Fruit fly (Drosophila melanogaster) whole organism, embryonic: ENCODE data around the gene CG5861.

Source experiments
- Atf-2 ChIP-seq: fragments of 200-800 bp; sonication (Bioruptor generic); optimal IDR thresholded peaks from 2 replicates; lab custom pipeline; 2016; ENCODE audit warnings: missing biosample characterization, missing genetic modification characterization
- Bgb ChIP-seq: fragments of 200-800 bp; sonication (Bioruptor generic); IDR thresholded peaks from 2 replicates; pipeline ENCODE4 v1.3.6; 2022; ENCODE audit warnings: missing biosample characterization, missing genetic modification characterization; ENCODE audit not compliant: partially characterized antibody
- CG10565 ChIP-seq: fragments of 200-800 bp; sonication (Bioruptor generic); optimal IDR thresholded peaks from 3 replicates; lab custom pipeline; 2016; ENCODE audit warnings: missing biosample characterization, mild to moderate bottlenecking, missing genetic modification characterization
- CG12391 ChIP-seq: fragments of 200-800 bp; sonication (Bioruptor generic); optimal IDR thresholded peaks from 3 replicates; lab custom pipeline; 2018; ENCODE audit warnings: missing biosample characterization, mild to moderate bottlenecking, missing genetic modification characterization, moderate library complexity
- CG12659 ChIP-seq: fragments of 200-800 bp; sonication (Bioruptor generic); optimal IDR thresholded peaks from 3 replicates; lab custom pipeline; 2017; ENCODE audit warnings: mild to moderate bottlenecking, missing biosample characterization, missing genetic modification reagents, missing genetic modification characterization
- CG13424 ChIP-seq: fragments of 200-800 bp; sonication (Bioruptor generic); optimal IDR thresholded peaks from 2 replicates; lab custom pipeline; 2019; ENCODE audit warnings: missing biosample characterization, mild to moderate bottlenecking, missing genetic modification characterization, moderate library complexity
- CG14014 ChIP-seq: fragments of 200-800 bp; sonication (Bioruptor generic); IDR thresholded peaks from 2 replicates; pipeline ENCODE4 v1.3.6; 2022; ENCODE audit warnings: missing biosample characterization, missing genetic modification characterization
- CG14441 ChIP-seq: fragments of 200-800 bp; sonication (Bioruptor generic); IDR thresholded peaks from 2 replicates; pipeline ENCODE4 v1.3.6; 2022; ENCODE audit warnings: missing biosample characterization, missing genetic modification characterization
- CG15073 ChIP-seq: fragments of 200-800 bp; sonication (Bioruptor generic); optimal IDR thresholded peaks from 2 replicates; lab custom pipeline; 2016; ENCODE audit warnings: missing biosample characterization, missing genetic modification characterization
- CG15269 ChIP-seq: fragments of 200-800 bp; sonication (Bioruptor generic); optimal IDR thresholded peaks from 2 replicates; lab custom pipeline; 2018; ENCODE audit warnings: missing biosample characterization, mild to moderate bottlenecking, missing genetic modification characterization, moderate library complexity
- CG18011 ChIP-seq: fragments of 200-800 bp; sonication (Bioruptor generic); optimal IDR thresholded peaks from 2 replicates; lab custom pipeline; 2017; ENCODE audit warnings: missing biosample characterization, missing genetic modification characterization, mild to moderate bottlenecking, moderate library complexity, missing genotype
- CG18262 ChIP-seq: fragments of 200-800 bp; optimal IDR thresholded peaks from 3 replicates; lab custom pipeline; 2019; ENCODE audit warnings: missing biosample characterization, mild to moderate bottlenecking, missing genetic modification characterization, moderate library complexity
- CG2712 ChIP-seq: fragments of 200-800 bp; optimal IDR thresholded peaks from 3 replicates; lab custom pipeline; 2019; ENCODE audit warnings: missing biosample characterization, mild to moderate bottlenecking, missing genetic modification characterization, moderate library complexity
- CG3065 ChIP-seq: fragments of 200-800 bp; sonication (Bioruptor generic); optimal IDR thresholded peaks from 2 replicates; lab custom pipeline; 2016; ENCODE audit warnings: missing biosample characterization, missing genetic modification characterization
- CG3163 ChIP-seq: fragments of 200-800 bp; sonication (Bioruptor generic); optimal IDR thresholded peaks from 3 replicates; lab custom pipeline; 2016; ENCODE audit warnings: missing biosample characterization, missing genetic modification characterization
- CG32532 ChIP-seq: fragments of 200-800 bp; sonication (Bioruptor generic); IDR thresholded peaks from 2 replicates; pipeline ENCODE4 v1.3.6; 2022; ENCODE audit warnings: missing biosample characterization, missing genetic modification characterization
- CG4424 ChIP-seq: fragments of 200-800 bp; sonication (Bioruptor generic); optimal IDR thresholded peaks from 3 replicates; lab custom pipeline; 2016; ENCODE audit warnings: missing biosample characterization, missing genetic modification characterization
- CG5180 ChIP-seq: fragments of 200-800 bp; sonication (Bioruptor generic); optimal IDR thresholded peaks from 3 replicates; lab custom pipeline; 2017; ENCODE audit warnings: missing biosample characterization, missing genetic modification characterization, mild to moderate bottlenecking, moderate library complexity, missing genetic modification reagents
- CG6272 ChIP-seq: fragments of 200-800 bp; sonication (Bioruptor generic); IDR thresholded peaks from 2 replicates; pipeline ENCODE4 v1.3.6; 2022; ENCODE audit warnings: missing biosample characterization, missing genetic modification characterization
- CG6689 ChIP-seq: fragments of 200-800 bp; sonication (Bioruptor generic); IDR thresholded peaks from 2 replicates; pipeline ENCODE4 v1.3.6; 2022; ENCODE audit warnings: missing biosample characterization, missing genetic modification characterization
- CG7271 ChIP-seq: fragments of 200-800 bp; sonication (Bioruptor generic); optimal IDR thresholded peaks from 2 replicates; lab custom pipeline; 2018; ENCODE audit warnings: missing biosample characterization, mild to moderate bottlenecking, missing genetic modification characterization, moderate library complexity
- CG8478 ChIP-seq: fragments of >200 bp; optimal IDR thresholded peaks from 2 replicates; lab custom pipeline; 2018
- CG9215 ChIP-seq: fragments of 200-800 bp; sonication (Bioruptor generic); IDR thresholded peaks from 2 replicates; pipeline ENCODE4 v1.3.6; 2022; ENCODE audit warnings: missing biosample characterization, missing genetic modification characterization
- CG9727 ChIP-seq: fragments of 200-800 bp; sonication (Bioruptor generic); optimal IDR thresholded peaks from 3 replicates; lab custom pipeline; 2017; ENCODE audit warnings: missing biosample characterization, mild to moderate bottlenecking, missing genetic modification characterization
- CoRest ChIP-seq: fragments of 200-800 bp; sonication (Bioruptor generic); optimal IDR thresholded peaks from 3 replicates; lab custom pipeline; 2018; ENCODE audit warnings: missing biosample characterization, mild to moderate bottlenecking, missing genetic modification characterization, moderate library complexity
- Dref ChIP-seq: fragments of 200-800 bp; sonication (Bioruptor generic); IDR thresholded peaks from 2 replicates; pipeline ENCODE4 v1.3.6; 2022; ENCODE audit warnings: missing biosample characterization, missing genetic modification characterization
- E2f1 ChIP-seq: fragments of 200-800 bp; sonication (Bioruptor generic); IDR thresholded peaks from 2 replicates; pipeline ENCODE4 v1.3.6; 2022; ENCODE audit warnings: missing biosample characterization, missing genetic modification characterization
- Elba2 ChIP-seq: fragments of 200-800 bp; sonication (Bioruptor generic); optimal IDR thresholded peaks from 3 replicates; lab custom pipeline; 2016; ENCODE audit warnings: missing biosample characterization, missing genetic modification characterization
- Kr ChIP-seq: fragments of 200-800 bp; sonication (Bioruptor generic); optimal IDR thresholded peaks from 2 replicates; lab custom pipeline; 2017; ENCODE audit warnings: missing biosample characterization, mild to moderate bottlenecking, missing genetic modification characterization
- Nf-YA ChIP-seq: fragments of 200-800 bp; sonication (Bioruptor generic); IDR thresholded peaks from 2 replicates; pipeline ENCODE4 v1.3.6; 2022; ENCODE audit warnings: missing biosample characterization, missing genetic modification characterization
- Oli ChIP-seq: fragments of 200-800 bp; sonication (Bioruptor generic); optimal IDR thresholded peaks from 2 replicates; lab custom pipeline; 2018; ENCODE audit warnings: missing biosample characterization, mild to moderate bottlenecking, missing genetic modification characterization, moderate library complexity
- PHDP ChIP-seq: fragments of 200-800 bp; sonication (Bioruptor generic); optimal IDR thresholded peaks from 3 replicates; lab custom pipeline; 2018; ENCODE audit warnings: missing biosample characterization, mild to moderate bottlenecking, missing genetic modification characterization, moderate library complexity
- Scr ChIP-seq: fragments of 200-800 bp; sonication (Bioruptor generic); IDR thresholded peaks from 2 replicates; pipeline ENCODE4 v1.3.6; 2022; ENCODE audit warnings: missing biosample characterization, missing genetic modification characterization; ENCODE audit not compliant: partially characterized antibody
- ato ChIP-seq: fragments of 200-800 bp; sonication (Bioruptor generic); IDR thresholded peaks from 2 replicates; pipeline ENCODE4 v1.3.6; 2022; ENCODE audit warnings: missing biosample characterization, missing genetic modification characterization; ENCODE audit not compliant: partially characterized antibody
- az2 ChIP-seq: fragments of 200-800 bp; sonication (Bioruptor generic); optimal IDR thresholded peaks from 3 replicates; lab custom pipeline; 2016; ENCODE audit warnings: missing biosample characterization, missing genetic modification characterization
- cad ChIP-seq: fragments of >200 bp; optimal IDR thresholded peaks from 2 replicates; lab custom pipeline; 2017; ENCODE audit warnings: missing biosample characterization, missing genetic modification characterization
- crp ChIP-seq, 2 experiments: fragments of 200-800 bp; sonication (Bioruptor generic); optimal IDR thresholded peaks; 2 replicates in 1 of 2; 3 replicates in 1 of 2; lab custom pipeline; 2017; ENCODE audit warnings: missing biosample characterization in 2 of 2, missing genetic modification characterization in 2 of 2, mild to moderate bottlenecking in 1 of 2, moderate library complexity in 1 of 2
- cwo ChIP-seq: fragments of 200-800 bp; sonication (Bioruptor generic); optimal IDR thresholded peaks from 3 replicates; lab custom pipeline; 2017; ENCODE audit warnings: missing biosample characterization, missing genetic modification characterization, mild to moderate bottlenecking, moderate library complexity, missing genetic modification reagents
- danr ChIP-seq: fragments of 200-800 bp; sonication (Bioruptor generic); IDR thresholded peaks from 2 replicates; pipeline ENCODE4 v1.3.6; 2022; ENCODE audit warnings: missing biosample characterization, missing genetic modification characterization
- fd3F ChIP-seq: fragments of 200-800 bp; sonication (Bioruptor generic); optimal IDR thresholded peaks from 2 replicates; lab custom pipeline; 2018; ENCODE audit warnings: missing biosample characterization, mild to moderate bottlenecking, missing genetic modification characterization, moderate library complexity
- her ChIP-seq: fragments of 200-800 bp; sonication (Bioruptor generic); optimal IDR thresholded peaks from 2 replicates; lab custom pipeline; 2016; ENCODE audit warnings: missing biosample characterization, missing genetic modification characterization
- ind ChIP-seq: fragments of 200-800 bp; sonication (Bioruptor generic); optimal IDR thresholded peaks from 3 replicates; lab custom pipeline; 2016; ENCODE audit warnings: missing biosample characterization, missing genetic modification characterization
- oc ChIP-seq: fragments of 200-800 bp; sonication (Bioruptor generic); optimal IDR thresholded peaks from 2 replicates; lab custom pipeline; 2018; ENCODE audit warnings: missing biosample characterization, mild to moderate bottlenecking, missing genetic modification characterization, moderate library complexity
- pum ChIP-seq: fragments of 200-800 bp; sonication (Bioruptor generic); optimal IDR thresholded peaks from 2 replicates; lab custom pipeline; 2016; ENCODE audit warnings: missing biosample characterization, missing genetic modification characterization
- slou ChIP-seq: fragments of 200-800 bp; sonication (Bioruptor generic); optimal IDR thresholded peaks from 3 replicates; lab custom pipeline; 2016; ENCODE audit warnings: missing biosample characterization, missing genetic modification characterization
- sqz ChIP-seq: fragments of 200-800 bp; sonication (Bioruptor generic); optimal IDR thresholded peaks from 3 replicates; lab custom pipeline; 2018; ENCODE audit warnings: missing biosample characterization, mild to moderate bottlenecking, missing genetic modification characterization
- ssp ChIP-seq: fragments of 200-800 bp; sonication (Bioruptor generic); IDR thresholded peaks from 2 replicates; pipeline ENCODE4 v1.3.6; 2022; ENCODE audit warnings: missing biosample characterization, missing genetic modification characterization
- tll ChIP-seq, 2 experiments: fragments of 200-800 bp in 1 of 2; fragments of >200 bp in 1 of 2; sonication (Bioruptor generic) in 1 of 2; optimal IDR thresholded peaks; 2 replicates each; lab custom pipeline; 2017 to 2019; ENCODE audit warnings: missing biosample characterization in 2 of 2, missing genetic modification characterization in 2 of 2, mild to moderate bottlenecking in 1 of 2, moderate library complexity in 1 of 2
- wek ChIP-seq: fragments of 200-800 bp; sonication (Bioruptor generic); optimal IDR thresholded peaks from 3 replicates; lab custom pipeline; 2018; ENCODE audit warnings: missing biosample characterization, mild to moderate bottlenecking, missing genetic modification characterization, moderate library complexity
- zen ChIP-seq: fragments of 200-800 bp; sonication (Bioruptor generic); optimal IDR thresholded peaks from 3 replicates; lab custom pipeline; 2018; ENCODE audit warnings: missing biosample characterization, mild to moderate bottlenecking, missing genetic modification characterization, moderate library complexity

Gene CG5861

dm6 chr2L:16329102-16329520, 22.0 kb upstream of the CG5861 start, which contains the start of gene mRpL4 (continued):
- TF ChIP-seq CG18011 (peak; percentile 36), Elba2 (peak; percentile 32), Kr (no peak), cwo (no peak), CG6689 (GFP tag; lab: Robert Waterston, UW) (peak; percentile 55; the same call in 1 of the 2 replicates), ato (GFP tag; lab: Robert Waterston, UW) (peak; percentile 99), tll (GFP tag; optimal IDR thresholded peaks at IDR 0.05; lab: Kevin White, UChicago) (peak in 1 of 2 experiments; percentile 13), ssp (GFP tag; lab: Robert Waterston, UW) (no peak), her (peak; percentile 66), sqz (no peak), crp (GFP tag; optimal IDR thresholded peaks at IDR 0.05; lab: Kevin White, UChicago) (peak in 1 of 2 experiments; percentile 31), CG4424 (GFP tag; lab: Kevin White, UChicago) (peak; percentile 77), CG7271 (tag; lab: Kevin White, UChicago) (no peak), CG3065 (GFP tag; lab: Kevin White, UChicago) (peak; percentile 48), CG10565 (no peak), CG32532 (no peak; the same call in 1 of the 2 replicates), Atf-2 (GFP tag; lab: Kevin White, UChicago) (peak; percentile 40), CG13424 (tag; lab: Kevin White, UChicago) (peak; percentile 48), CG14014 (GFP tag; lab: Robert Waterston, UW) (peak; percentile 55), Bgb (peak; percentile 99), CG9215 (GFP tag; lab: Robert Waterston, UW) (peak; percentile 51), Oli (tag; lab: Kevin White, UChicago) (peak; percentile 17), CG2712 (peak; percentile 79), CG18262 (peak; percentile 57), CG15269 (no peak), ind (GFP tag; lab: Kevin White, UChicago) (peak; percentile 75), PHDP (no peak), slou (GFP tag; lab: Kevin White, UChicago) (peak; percentile 60), pum (GFP tag; lab: Kevin White, UChicago) (peak; percentile 85), Nf-YA (GFP tag; lab: Robert Waterston, UW) (no peak), CG5180 (GFP tag; lab: Kevin White, UChicago) (no peak), E2f1 (GFP tag; lab: Robert Waterston, UW) (peak; percentile 70), CG15073 (GFP tag; lab: Kevin White, UChicago) (peak; percentile 36), CG14441 (GFP tag; lab: Robert Waterston, UW) (peak; percentile 64), wek (GFP tag; lab: Kevin White, UChicago) (peak; percentile 31), Scr (GFP tag; lab: Robert Waterston, UW) (peak; percentile 99), Dref (GFP tag; lab: Robert Waterston, UW) (peak; percentile 97), CG12659 (peak; percentile 80), cad (GFP tag; lab: Kevin White, UChicago) (no peak), az2 (GFP tag; lab: Kevin White, UChicago) (peak; percentile 80), CG9727 (GFP tag; lab: Kevin White, UChicago) (peak; percentile 51), CG6272 (GFP tag; lab: Robert Waterston, UW) (peak; percentile 74), fd3F (GFP tag; lab: Kevin White, UChicago) (peak; percentile 22), zen (tag; lab: Kevin White, UChicago) (peak; percentile 49), CG12391 (tag; lab: Kevin White, UChicago) (peak; percentile 72), oc (tag; lab: Kevin White, UChicago) (peak; percentile 33), CG3163 (GFP tag; lab: Kevin White, UChicago) (peak; percentile 58), danr (GFP tag; lab: Robert Waterston, UW) (no peak), CoRest (tag; lab: Kevin White, UChicago) (peak; percentile 56), CG8478 (lab: Kevin White, UChicago) (no peak)
